Worm (Caenorhabditis elegans) whole organism, young adult: ENCODE results near the gene frh-1.

ENCODE experiments used
- lin-26 ChIP-seq: fragments of 200-800 bp; sonication (Bioruptor generic); IDR thresholded peaks from 2 replicates; pipeline ENCODE4 v1.3.6; 2022; ENCODE audit warnings: missing genetic modification reagents, missing genetic modification characterization, missing compliant biosample characterization
- madf-3 ChIP-seq: fragments of 200-800 bp; sonication (Bioruptor generic); IDR thresholded peaks from 2 replicates; pipeline ENCODE4 v1.3.6; 2022; ENCODE audit warnings: missing genetic modification reagents, missing genetic modification characterization, missing compliant biosample characterization
- sdz-38 ChIP-seq: sonication (generic microtip); optimal IDR thresholded peaks from 2 replicates; lab custom pipeline; 2016; ENCODE audit warnings: missing genotype, missing genetic modification characterization, missing compliant biosample characterization
- unc-130 ChIP-seq: sonication (generic microtip); optimal IDR thresholded peaks from 2 replicates; lab custom pipeline; 2016; ENCODE audit warnings: missing genetic modification reagents, missing genetic modification characterization, missing compliant biosample characterization

ce11 chrII:5899080-5899479 lies 18.1 kb upstream of the frh-1 start:
- TF ChIP-seq lin-26 (GFP tag; lab: Robert Waterston, UW) (no peak), sdz-38 (tag; lab: Kevin White, UChicago) (no peak), unc-130 (GFP tag; lab: Kevin White, UChicago) (no peak), madf-3 (GFP tag; lab: Robert Waterston, UW) (no peak)
